Fruit fly (Drosophila melanogaster) whole organism, embryonic: Measurements from ENCODE around the gene CG10562.

Experiments
- cg ChIP-seq: fragments of 200-800 bp; sonication (Bioruptor generic); optimal IDR thresholded peaks from 3 replicates; lab custom pipeline; 2019; ENCODE audit warnings: missing biosample characterization, mild to moderate bottlenecking, missing genetic modification characterization, moderate library complexity
- ci ChIP-seq: fragments of 200-800 bp; sonication (Bioruptor generic); IDR thresholded peaks from 3 replicates; pipeline ENCODE4 v1.3.6; 2022; ENCODE audit warnings: missing biosample characterization, missing genetic modification characterization
- jigr1 ChIP-seq: fragments of 200-800 bp; sonication (Bioruptor generic); IDR thresholded peaks from 3 replicates; pipeline ENCODE4 v1.3.6; 2022; ENCODE audit warnings: missing biosample characterization, missing genetic modification characterization

DNA sequence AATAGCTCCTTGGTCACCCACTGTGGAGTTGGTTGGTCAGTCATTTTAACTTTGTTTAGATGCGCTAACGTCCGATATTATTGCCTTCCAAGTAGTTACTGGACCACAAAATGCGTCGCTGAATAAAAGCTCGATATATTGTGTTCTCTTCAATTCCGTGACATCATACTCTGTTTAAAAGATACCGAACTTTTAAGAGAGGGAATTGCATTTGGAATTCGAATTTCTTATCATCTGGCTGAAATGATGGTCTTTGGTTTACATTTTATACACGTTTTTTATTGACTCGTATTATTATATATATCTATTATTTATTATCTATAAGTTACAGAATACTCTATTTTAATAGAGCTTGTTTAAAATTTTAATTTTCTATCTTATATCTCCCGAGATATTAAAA lies 8.5 kb upstream of the CG10562 start, which contains the start of gene CHKov2:
- TF ChIP-seq cg: no peak
- no peak for TF ChIP-seq jigr1 (GFP tag; lab: Robert Waterston, UW)
- no peak for TF ChIP-seq ci (GFP tag; lab: Robert Waterston, UW)
